Worm (Caenorhabditis elegans) whole organism, mixed stage, embryonic: Measurements from ENCODE around the gene B0416.4.

Source experiments
- M03D4.4 ChIP-seq: sonication (generic microtip); optimal IDR thresholded peaks from 2 replicates; lab custom pipeline; 2017; ENCODE audit warnings: mild to moderate bottlenecking, missing genetic modification characterization, missing compliant biosample characterization
- blmp-1 ChIP-seq: fragments of 150-350 bp; optimal IDR thresholded peaks from 2 replicates; lab custom pipeline; 2014; ENCODE audit warnings: missing biosample characterization, missing genetic modification characterization
- ceh-39 ChIP-seq: fragments of 150-350 bp; optimal IDR thresholded peaks from 2 replicates; lab custom pipeline; 2014; ENCODE audit warnings: missing biosample characterization, missing genetic modification characterization
- ceh-43 ChIP-seq: fragments of 200-800 bp; sonication (Bioruptor generic); optimal IDR thresholded peaks from 2 replicates; lab custom pipeline; 2018; ENCODE audit warnings: mild to moderate bottlenecking, missing genetic modification characterization, moderate library complexity, missing compliant biosample characterization
- ceh-83 ChIP-seq: fragments of 200-800 bp; sonication (Bioruptor generic); optimal IDR thresholded peaks from 2 replicates; lab custom pipeline; 2018; ENCODE audit warnings: mild to moderate bottlenecking, missing genetic modification characterization, missing compliant biosample characterization
- ces-1 ChIP-seq: fragments of 150-350 bp; optimal IDR thresholded peaks from 2 replicates; lab custom pipeline; 2014; ENCODE audit warnings: missing biosample characterization, missing genetic modification reagents, missing genetic modification characterization
- drap-1 ChIP-seq: fragments of 200-800 bp; sonication (Bioruptor generic); optimal IDR thresholded peaks from 3 replicates; lab custom pipeline; 2018; ENCODE audit warnings: mild to moderate bottlenecking, missing genetic modification characterization, missing compliant biosample characterization
- elt-1 ChIP-seq: sonication (generic microtip); optimal IDR thresholded peaks from 2 replicates; lab custom pipeline; 2017; ENCODE audit warnings: missing genetic modification characterization, mild to moderate bottlenecking, missing compliant biosample characterization, antibody characterized with exemption, moderate library complexity, borderline replicate concordance; ENCODE audit not compliant: insufficient read depth
- elt-3 ChIP-seq: fragments of 150-350 bp; optimal IDR thresholded peaks from 2 replicates; lab custom pipeline; 2014; ENCODE audit warnings: missing biosample characterization, missing genetic modification characterization
- flh-1 ChIP-seq: fragments of 200-800 bp; sonication (Bioruptor generic); optimal IDR thresholded peaks from 2 replicates; lab custom pipeline; 2018; ENCODE audit warnings: mild to moderate bottlenecking, missing genetic modification characterization, moderate library complexity, missing compliant biosample characterization
- ham-2 ChIP-seq: fragments of 200-800 bp; sonication (Bioruptor generic); optimal IDR thresholded peaks from 2 replicates; lab custom pipeline; 2018; ENCODE audit warnings: mild to moderate bottlenecking, missing genetic modification characterization, missing compliant biosample characterization
- hlh-1 ChIP-seq: fragments of 150-350 bp; optimal IDR thresholded peaks from 2 replicates; lab custom pipeline; 2014; ENCODE audit warnings: missing biosample characterization, missing genetic modification reagents, missing genetic modification characterization
- lin-13 ChIP-seq: fragments of 150-350 bp; optimal IDR thresholded peaks from 2 replicates; lab custom pipeline; 2014; ENCODE audit warnings: missing biosample characterization, missing genetic modification characterization
- lin-32 ChIP-seq: fragments of 200-800 bp; sonication (Bioruptor generic); optimal IDR thresholded peaks from 2 replicates; lab custom pipeline; 2018; ENCODE audit warnings: mild to moderate bottlenecking, missing genetic modification characterization, missing compliant biosample characterization
- mab-5 ChIP-seq: fragments of 150-350 bp; optimal IDR thresholded peaks from 2 replicates; lab custom pipeline; 2014; ENCODE audit warnings: missing biosample characterization, missing genetic modification characterization
- mep-1 ChIP-seq: fragments of 150-350 bp; optimal IDR thresholded peaks from 2 replicates; lab custom pipeline; 2017; ENCODE audit warnings: missing biosample characterization, missing genetic modification reagents, missing genetic modification characterization, inconsistent platforms
- mls-2 ChIP-seq: sonication (generic microtip); optimal IDR thresholded peaks from 2 replicates; lab custom pipeline; 2016; ENCODE audit warnings: mild to moderate bottlenecking, missing genetic modification characterization, moderate library complexity, missing compliant biosample characterization
- nhr-12 ChIP-seq: fragments of 150-350 bp; optimal IDR thresholded peaks from 2 replicates; lab custom pipeline; 2014; ENCODE audit warnings: missing biosample characterization, missing genetic modification characterization
- nhr-2 ChIP-seq: fragments of 150-350 bp; optimal IDR thresholded peaks from 2 replicates; lab custom pipeline; 2014; ENCODE audit warnings: missing biosample characterization, missing genetic modification characterization
- nhr-237 ChIP-seq: fragments of 150-350 bp; optimal IDR thresholded peaks from 2 replicates; lab custom pipeline; 2014; ENCODE audit warnings: missing biosample characterization, missing genetic modification characterization
- nhr-76 ChIP-seq: sonication (generic microtip); optimal IDR thresholded peaks from 2 replicates; lab custom pipeline; 2017; ENCODE audit warnings: missing biosample characterization, missing genetic modification characterization
- pha-4 ChIP-seq: fragments of 150-350 bp; optimal IDR thresholded peaks from 2 replicates; lab custom pipeline; 2018; ENCODE audit warnings: missing biosample characterization, missing genetic modification reagents, missing genetic modification characterization
- sem-2 ChIP-seq: fragments of 200-800 bp; sonication (Bioruptor generic); optimal IDR thresholded peaks from 2 replicates; lab custom pipeline; 2018; ENCODE audit warnings: mild to moderate bottlenecking, missing genetic modification characterization, missing compliant biosample characterization
- snpc-4 ChIP-seq: fragments of 150-350 bp; optimal IDR thresholded peaks from 2 replicates; lab custom pipeline; 2014; ENCODE audit warnings: missing biosample characterization, missing genetic modification characterization
- sptf-1 ChIP-seq: sonication (generic microtip); optimal IDR thresholded peaks from 2 replicates; lab custom pipeline; 2017; ENCODE audit warnings: mild to moderate bottlenecking, missing genetic modification characterization, moderate library complexity, missing compliant biosample characterization
- tbx-8 ChIP-seq: fragments of 200-800 bp; sonication (Bioruptor generic); optimal IDR thresholded peaks from 2 replicates; lab custom pipeline; 2018; ENCODE audit warnings: mild to moderate bottlenecking, missing genetic modification characterization, moderate library complexity, missing compliant biosample characterization
- unc-120 ChIP-seq: sonication (generic microtip); optimal IDR thresholded peaks from 2 replicates; lab custom pipeline; 2017; ENCODE audit warnings: missing genetic modification characterization, missing compliant biosample characterization; ENCODE audit not compliant: poor library complexity, severe bottlenecking
- unc-39 ChIP-seq: fragments of 150-350 bp; optimal IDR thresholded peaks from 2 replicates; lab custom pipeline; 2014; ENCODE audit warnings: missing biosample characterization, missing genetic modification characterization
- unc-62 ChIP-seq: fragments of 150-350 bp; optimal IDR thresholded peaks from 2 replicates; lab custom pipeline; 2014; ENCODE audit warnings: missing biosample characterization, missing genetic modification reagents, missing genetic modification characterization
- zip-8 ChIP-seq: fragments of 150-350 bp; optimal IDR thresholded peaks from 2 replicates; lab custom pipeline; 2014; ENCODE audit warnings: missing biosample characterization, missing genetic modification characterization
- ztf-11 ChIP-seq: fragments of 150-350 bp; optimal IDR thresholded peaks from 2 replicates; lab custom pipeline; 2014; ENCODE audit warnings: missing biosample characterization, missing genetic modification characterization

B0416.4 gene

ce11 chrX:9296591-9296990 lies 17.8 kb downstream of the B0416.4 start, which contains the start of gene gly-13 (continued):
- TF ChIP-seq ceh-83 (GFP tag; lab: Kevin White, UChicago) (peak; percentile 19), ham-2 (GFP tag; lab: Kevin White, UChicago) (peak; percentile 27), ztf-11 (tag; lab: Kevin White, UChicago) (peak; percentile 15), M03D4.4 (tag; lab: Kevin White, UChicago) (no peak), nhr-237 (tag; lab: Kevin White, UChicago) (no peak), ceh-39 (no peak), mls-2 (peak; percentile 72), snpc-4 (no peak)

ce11 chrX:9297834-9298233 lies 19.1 kb downstream of the B0416.4 start, which contains the start of gene B0416.7:
B0416.7 (minus strand) TSS chrX:9297934.
- no peak for TF ChIP-seq elt-3 (tag; lab: Kevin White, UChicago)
- no peak for TF ChIP-seq ces-1 (GFP tag; lab: Kevin White, UChicago)
- TF ChIP-seq lin-13 = no peak
- no peak for TF ChIP-seq snpc-4
- TF ChIP-seq zip-8 (tag; lab: Kevin White, UChicago) = no peak
- TF ChIP-seq blmp-1 (tag; lab: Kevin White, UChicago) = no peak
- TF ChIP-seq mab-5 (tag; lab: Kevin White, UChicago) = no peak
- TF ChIP-seq sptf-1 = no peak
- TF ChIP-seq mls-2 = no peak
- no peak for TF ChIP-seq tbx-8 (GFP tag; lab: Kevin White, UChicago)
- no peak for TF ChIP-seq nhr-76 (tag; lab: Kevin White, UChicago)

ce11 chrX:9298846-9299245 lies 20.1 kb downstream of the B0416.4 start, which contains the start of gene B0416.2:
B0416.2 (plus strand) TSS chrX:9299146.
- TF ChIP-seq ceh-83 (GFP tag; lab: Kevin White, UChicago) = no peak
- TF ChIP-seq unc-62 (GFP tag; lab: Kevin White, UChicago) = no peak
- TF ChIP-seq nhr-12 (tag; lab: Kevin White, UChicago) = no peak
- TF ChIP-seq mab-5 (tag; lab: Kevin White, UChicago) = no peak
- TF ChIP-seq elt-3 (tag; lab: Kevin White, UChicago) = no peak
- no peak for TF ChIP-seq mep-1 (tag; lab: Kevin White, UChicago)
- TF ChIP-seq nhr-2 (tag; lab: Kevin White, UChicago) = no peak
- TF ChIP-seq pha-4 = no peak
- TF ChIP-seq drap-1 (GFP tag; lab: Kevin White, UChicago) = no peak
- no peak for TF ChIP-seq ceh-43 (GFP tag; lab: Kevin White, UChicago)
- no peak for TF ChIP-seq blmp-1 (tag; lab: Kevin White, UChicago)
- TF ChIP-seq ces-1 (GFP tag; lab: Kevin White, UChicago) = no peak
- TF ChIP-seq sem-2 = no peak
- no peak for TF ChIP-seq flh-1 (GFP tag; lab: Kevin White, UChicago)
- no peak for TF ChIP-seq elt-1
- no peak for TF ChIP-seq ztf-11 (tag; lab: Kevin White, UChicago)
- no peak for TF ChIP-seq hlh-1 (tag; lab: Kevin White, UChicago)
- TF ChIP-seq unc-39 (tag; lab: Kevin White, UChicago) = no peak
- no peak for TF ChIP-seq tbx-8 (GFP tag; lab: Kevin White, UChicago)
- TF ChIP-seq sptf-1 = no peak

ce11 chrX:9300379-9300778 lies 21.6 kb downstream of the B0416.4 start:
- TF ChIP-seq nhr-237 (tag; lab: Kevin White, UChicago) (no peak), elt-3 (tag; lab: Kevin White, UChicago) (no peak), blmp-1 (tag; lab: Kevin White, UChicago) (no peak), sem-2 (no peak), unc-62 (GFP tag; lab: Kevin White, UChicago) (peak; percentile 48), hlh-1 (tag; lab: Kevin White, UChicago) (peak; percentile 95), sptf-1 (no peak), unc-120 (peak; percentile 62), lin-32 (no peak)
- TF ChIP-seq, all 35 proteins: peak for 3

ce11 chrX:9302763-9303162 lies 24.0 kb downstream of the B0416.4 start:
- TF ChIP-seq mep-1 (tag; lab: Kevin White, UChicago) = no peak
- no peak for TF ChIP-seq blmp-1 (tag; lab: Kevin White, UChicago)
- no peak for TF ChIP-seq nhr-237 (tag; lab: Kevin White, UChicago)
- TF ChIP-seq ces-1 (GFP tag; lab: Kevin White, UChicago) = no peak
- TF ChIP-seq sptf-1 = no peak
